Worm (Caenorhabditis elegans): ENCODE measurements around the gene hgrs-1.

DNA sequence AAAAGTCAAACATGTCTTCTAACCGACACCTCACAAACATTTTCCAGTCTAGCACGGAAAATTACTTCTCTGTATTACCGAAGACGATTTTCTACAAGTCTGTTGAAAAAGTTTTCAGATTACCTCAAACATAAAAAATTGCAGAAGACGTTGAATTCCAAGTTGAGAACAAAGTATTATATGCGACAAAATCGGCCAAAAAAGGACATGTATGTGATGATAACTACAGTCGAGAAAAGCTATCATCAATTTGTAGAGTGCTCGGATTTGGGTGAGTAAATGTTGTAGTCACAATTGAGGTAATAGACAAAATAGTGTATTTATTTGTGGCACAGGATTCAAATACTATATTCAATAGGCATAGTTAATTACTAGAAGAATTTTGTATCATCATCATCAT is 3.0 kb upstream of the hgrs-1 start:
- TF ChIP-seq ama-1 (optimal IDR thresholded peaks at IDR 0.05) (no peak), tra-4 (tag; optimal IDR thresholded peaks at IDR 0.05) (no peak), tbx-11 (GFP tag; IDR thresholded peaks at IDR 0.05) (no peak), hmg-4 (GFP tag; optimal IDR thresholded peaks at IDR 0.05) (no peak), B0310.2 (tag; optimal IDR thresholded peaks at IDR 0.05) (no peak), F13C5.2 (tag; optimal IDR thresholded peaks at IDR 0.05) (no peak), scrt-1 (GFP tag; IDR thresholded peaks at IDR 0.05) (no peak), sea-1 (GFP tag; conservative IDR thresholded peaks at IDR 0.05) (no peak), ceh-36 (tag; optimal IDR thresholded peaks at IDR 0.05) (no peak), flt-1 (GFP tag; IDR thresholded peaks at IDR 0.05) (no peak)

Data from whole organism, early embryonic.